Worm (Caenorhabditis elegans): ENCODE data around the gene sdz-21.
A peak's percentile ranks its signal among the peaks of the same experiment; 100 is the strongest.

The sdz-21 gene

DNA sequence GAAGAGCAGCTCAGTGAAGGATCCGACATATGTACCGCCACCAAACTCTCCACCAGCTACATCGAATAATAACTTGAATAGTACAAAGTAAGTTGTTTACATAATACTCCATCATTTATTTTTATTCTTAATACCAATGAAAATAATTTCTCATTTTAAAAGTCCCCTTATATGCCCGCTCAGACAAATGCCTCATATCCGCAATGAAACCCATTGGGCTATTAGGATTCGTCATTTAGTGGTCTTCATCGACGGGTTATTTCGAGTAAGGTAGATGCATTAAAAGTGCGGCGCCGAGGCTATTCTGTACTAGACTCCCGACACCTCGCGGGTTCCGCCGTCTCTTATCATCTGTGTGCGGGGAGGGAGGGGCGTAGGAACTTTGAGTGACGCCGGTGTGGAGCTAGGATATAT lies 3.1 kb downstream of the sdz-21 start (continued):
- TF ChIP-seq spr-3 (GFP tag; optimal IDR thresholded peaks at IDR 0.05), result no peak
- peak; percentile 60 for TF ChIP-seq dve-1 (tag; optimal IDR thresholded peaks at IDR 0.05; ENCODE audit: insufficient read depth)
- TF ChIP-seq ceh-20 (GFP tag; IDR thresholded peaks at IDR 0.05), result no peak
- TF ChIP-seq mdl-1 (tag; optimal IDR thresholded peaks at IDR 0.05), result no peak
- TF ChIP-seq nhr-41 (GFP tag; IDR thresholded peaks at IDR 0.05), result no peak
- TF ChIP-seq nhr-42 (GFP tag; IDR thresholded peaks at IDR 0.05), result 0 out of 2 replicates have a peak, but pooled peaks have one; percentile 30
- TF ChIP-seq zip-2 (tag; optimal IDR thresholded peaks at IDR 0.05), result peak; percentile 9
- TF ChIP-seq cey-2 (tag; optimal IDR thresholded peaks at IDR 0.05; ENCODE audit: borderline replicate concordance, insufficient read depth), result no peak
- TF ChIP-seq F44E2.7 (GFP tag; IDR thresholded peaks at IDR 0.05), result 0 out of 2 replicates have a peak, but pooled peaks have one; percentile 29
- peak; percentile 84 for TF ChIP-seq snpc-1.2 (GFP tag; IDR thresholded peaks at IDR 0.05)
- TF ChIP-seq arid-1 (GFP tag; conservative IDR thresholded peaks at IDR 0.05), result peak; percentile 33; the same call in 1 of the 2 replicates
- TF ChIP-seq Y75B8A.6 (GFP tag; IDR thresholded peaks at IDR 0.05), result no peak
- TF ChIP-seq lin-15B (tag; optimal IDR thresholded peaks at IDR 0.05), result no peak
- TF ChIP-seq nhr-77 (tag; optimal IDR thresholded peaks at IDR 0.05), result no peak
- no peak for TF ChIP-seq aha-1 (tag)
- peak; percentile 35 for TF ChIP-seq hlh-11 (tag; optimal IDR thresholded peaks at IDR 0.05)
- TF ChIP-seq daf-16 (GFP tag; optimal IDR thresholded peaks at IDR 0.05), result peak in 1 of 2 experiments; percentile 5
- TF ChIP-seq daf-16 (tag; optimal IDR thresholded peaks at IDR 0.05), result peak; percentile 63
- no peak for TF ChIP-seq dmd-8 (GFP tag; IDR thresholded peaks at IDR 0.05)
- TF ChIP-seq mxl-3 (GFP tag; optimal IDR thresholded peaks at IDR 0.05), result no peak
- TF ChIP-seq ama-1 (optimal IDR thresholded peaks at IDR 0.05), result peak; percentile 88
- TF ChIP-seq nhr-237 (tag; optimal IDR thresholded peaks at IDR 0.05), result no peak
- no peak; the same call in 1 of the 2 replicates for TF ChIP-seq egl-43 (GFP tag; IDR thresholded peaks at IDR 0.05)
- TF ChIP-seq zfp-2 (tag; optimal IDR thresholded peaks at IDR 0.05), result no peak
- peak; percentile 27 for TF ChIP-seq hlh-30 (tag; optimal IDR thresholded peaks at IDR 0.05; ENCODE audit: insufficient read depth)
- TF ChIP-seq dmd-6 (GFP tag; IDR thresholded peaks at IDR 0.05), result no peak
- TF ChIP-seq nhr-111 (GFP tag; optimal IDR thresholded peaks at IDR 0.05), result no peak
- TF ChIP-seq egl-27 (tag; optimal IDR thresholded peaks at IDR 0.05), result no peak
- TF ChIP-seq unc-130 (GFP tag; optimal IDR thresholded peaks at IDR 0.05), result peak; percentile 64
- no peak for TF ChIP-seq lim-7 (GFP tag; IDR thresholded peaks at IDR 0.05)
- TF ChIP-seq ZK546.5 (tag; optimal IDR thresholded peaks at IDR 0.05), result no peak
- TF ChIP-seq jun-1 (tag; optimal IDR thresholded peaks at IDR 0.05), result no peak
- TF ChIP-seq dpl-1 (GFP tag; optimal IDR thresholded peaks at IDR 0.05), result peak; percentile 21
- no peak for TF ChIP-seq ceh-32 (tag; optimal IDR thresholded peaks at IDR 0.05; ENCODE audit: poor library complexity)
- no peak for TF ChIP-seq zfp-3 (GFP tag; conservative IDR thresholded peaks at IDR 0.05)
- no peak for TF ChIP-seq nhr-48 (tag; optimal IDR thresholded peaks at IDR 0.05)
- TF ChIP-seq daf-12 (tag; optimal IDR thresholded peaks at IDR 0.05), result no peak
- TF ChIP-seq vab-7 (GFP tag; IDR thresholded peaks at IDR 0.05), result peak; percentile 50; the same call in 1 of the 2 replicates
- TF ChIP-seq F10B5.3 (tag; optimal IDR thresholded peaks at IDR 0.05), result peak; percentile 41
- no peak for TF ChIP-seq fkh-10 (GFP tag; optimal IDR thresholded peaks at IDR 0.05)
- no peak for TF ChIP-seq nhr-11 (tag; optimal IDR thresholded peaks at IDR 0.05)
- no peak for TF ChIP-seq sdz-12 (GFP tag; optimal IDR thresholded peaks at IDR 0.05)
- peak; percentile 76 for TF ChIP-seq mes-2 (tag; optimal IDR thresholded peaks at IDR 0.05; ENCODE audit: poor library complexity, severe bottlenecking)
- TF ChIP-seq spr-1 (tag; optimal IDR thresholded peaks at IDR 0.05), result no peak
- TF ChIP-seq duxl-1 (tag; optimal IDR thresholded peaks at IDR 0.05; ENCODE audit: poor library complexity), result peak; percentile 74
- TF ChIP-seq F37D6.2 (tag; optimal IDR thresholded peaks at IDR 0.05), result no peak
- TF ChIP-seq unc-39 (tag; optimal IDR thresholded peaks at IDR 0.05), result no peak
- no peak for TF ChIP-seq T20F7.1 (GFP tag; optimal IDR thresholded peaks at IDR 0.05)
- no peak for TF ChIP-seq nhr-28 (tag; optimal IDR thresholded peaks at IDR 0.05)
- peak; percentile 57 for TF ChIP-seq Y48G9A.11 (GFP tag; IDR thresholded peaks at IDR 0.05)
- TF ChIP-seq Y105C5A.15 (GFP tag; IDR thresholded peaks at IDR 0.05), result 0 out of 2 replicates have a peak, but pooled peaks have one; percentile 20

Data from whole organism, L4 larva.